Fruit fly (Drosophila melanogaster) whole organism, prepupa: ENCODE results near the gene CG32588.

Experiments
- CG10631 ChIP-seq: fragments of 200-800 bp; sonication (Bioruptor generic); optimal IDR thresholded peaks from 2 replicates; lab custom pipeline; 2016; ENCODE audit warnings: missing biosample characterization, missing genetic modification characterization
- CG10669 ChIP-seq: fragments of 200-800 bp; sonication (Bioruptor generic); optimal IDR thresholded peaks from 3 replicates; lab custom pipeline; 2018; ENCODE audit warnings: missing biosample characterization, mild to moderate bottlenecking, missing genetic modification characterization, moderate library complexity
- CG11762 ChIP-seq: fragments of 200-800 bp; sonication (Bioruptor generic); optimal IDR thresholded peaks from 3 replicates; lab custom pipeline; 2016; ENCODE audit warnings: missing biosample characterization, missing genetic modification characterization; ENCODE audit not compliant: insufficient read depth
- CG15336 ChIP-seq: fragments of 200-800 bp; sonication (Bioruptor generic); IDR thresholded peaks from 2 replicates; pipeline ENCODE4 v1.3.6; 2022; ENCODE audit warnings: missing biosample characterization, missing genetic modification characterization
- CG1621 ChIP-seq: fragments of 200-800 bp; sonication (Bioruptor generic); optimal IDR thresholded peaks from 3 replicates; lab custom pipeline; 2018; ENCODE audit warnings: missing biosample characterization, mild to moderate bottlenecking, missing genetic modification characterization
- CG32006 ChIP-seq: fragments of 200-800 bp; sonication (Bioruptor generic); optimal IDR thresholded peaks from 3 replicates; lab custom pipeline; 2017; ENCODE audit warnings: missing biosample characterization, mild to moderate bottlenecking, missing genetic modification characterization
- CG34406 ChIP-seq: fragments of 200-800 bp; sonication (Bioruptor generic); optimal IDR thresholded peaks from 3 replicates; lab custom pipeline; 2016; ENCODE audit warnings: missing biosample characterization, missing genetic modification characterization
- CG6276 ChIP-seq: fragments of 200-800 bp; sonication (Bioruptor generic); optimal IDR thresholded peaks from 2 replicates; lab custom pipeline; 2017; ENCODE audit warnings: missing biosample characterization, mild to moderate bottlenecking, missing genetic modification characterization
- CG8119 ChIP-seq: fragments of 200-800 bp; sonication (Bioruptor generic); IDR thresholded peaks from 3 replicates; pipeline ENCODE4 v1.3.6; 2022; ENCODE audit warnings: missing biosample characterization, missing genetic modification characterization
- CG8632 ChIP-seq: fragments of 200-800 bp; sonication (Bioruptor generic); optimal IDR thresholded peaks from 3 replicates; lab custom pipeline; 2016; ENCODE audit warnings: missing biosample characterization, missing genetic modification characterization
- CG9139 ChIP-seq: fragments of 200-800 bp; sonication (Bioruptor generic); optimal IDR thresholded peaks from 3 replicates; lab custom pipeline; 2017; ENCODE audit warnings: missing biosample characterization, mild to moderate bottlenecking, missing genetic modification characterization
- Eip78C ChIP-seq: fragments of 200-800 bp; sonication (Bioruptor generic); peaks from one replicate; lab custom pipeline; 2016; ENCODE audit warnings: missing biosample characterization, missing genetic modification characterization
- Eip93F ChIP-seq: fragments of 200-800 bp; sonication (Bioruptor generic); optimal IDR thresholded peaks from 2 replicates; lab custom pipeline; 2016; ENCODE audit warnings: missing biosample characterization, mild to moderate bottlenecking, missing genetic modification characterization
- Ets21C ChIP-seq: fragments of 200-800 bp; sonication (Bioruptor generic); optimal IDR thresholded peaks from 3 replicates; lab custom pipeline; 2016; ENCODE audit warnings: missing biosample characterization, missing genetic modification characterization
- Ets96B ChIP-seq: fragments of 200-800 bp; optimal IDR thresholded peaks from 2 replicates; lab custom pipeline; 2019; ENCODE audit warnings: missing biosample characterization, mild to moderate bottlenecking, missing genetic modification characterization, moderate library complexity
- Gug ChIP-seq: fragments of 200-800 bp; sonication (Bioruptor generic); IDR thresholded peaks from 2 replicates; pipeline ENCODE4 v1.3.6; 2022; ENCODE audit warnings: missing biosample characterization, missing genetic modification characterization
- Hr38 ChIP-seq: sonication (Bioruptor generic); optimal IDR thresholded peaks from 2 replicates; lab custom pipeline; 2016; ENCODE audit warnings: missing biosample characterization, missing genetic modification characterization
- Hr39 ChIP-seq: fragments of 200-800 bp; sonication (Bioruptor generic); optimal IDR thresholded peaks from 2 replicates; lab custom pipeline; 2016; ENCODE audit warnings: missing biosample characterization, missing genetic modification characterization
- Lpt ChIP-seq: fragments of 200-800 bp; sonication (Bioruptor generic); optimal IDR thresholded peaks from 3 replicates; lab custom pipeline; 2016; ENCODE audit warnings: missing biosample characterization, missing genetic modification characterization
- Met ChIP-seq: fragments of 200-800 bp; sonication (Bioruptor generic); optimal IDR thresholded peaks from 3 replicates; lab custom pipeline; 2016; ENCODE audit warnings: missing biosample characterization, missing genetic modification characterization
- Smox ChIP-seq: fragments of 200-800 bp; sonication (Bioruptor generic); optimal IDR thresholded peaks from 3 replicates; lab custom pipeline; 2016; ENCODE audit warnings: missing biosample characterization, missing genetic modification characterization
- Sox14 ChIP-seq: fragments of 200-800 bp; sonication (Bioruptor generic); optimal IDR thresholded peaks from 3 replicates; lab custom pipeline; 2016; ENCODE audit warnings: missing biosample characterization, missing genetic modification characterization
- acj6 ChIP-seq: fragments of 200-800 bp; sonication (Bioruptor generic); optimal IDR thresholded peaks from 3 replicates; lab custom pipeline; 2016; ENCODE audit warnings: missing biosample characterization, missing genetic modification characterization
- cyc ChIP-seq: fragments of 200-800 bp; sonication (Bioruptor generic); optimal IDR thresholded peaks from 3 replicates; lab custom pipeline; 2016; ENCODE audit warnings: missing biosample characterization, missing genetic modification characterization
- dac ChIP-seq: fragments of 200-800 bp; sonication (Bioruptor generic); optimal IDR thresholded peaks from 2 replicates; lab custom pipeline; 2017; ENCODE audit warnings: missing biosample characterization, mild to moderate bottlenecking, missing genetic modification characterization
- dsx ChIP-seq: fragments of 200-800 bp; optimal IDR thresholded peaks from 3 replicates; lab custom pipeline; 2019; ENCODE audit warnings: missing biosample characterization, mild to moderate bottlenecking, missing genetic modification characterization, moderate library complexity; ENCODE audit not compliant: poor library complexity, severe bottlenecking
- eg ChIP-seq: fragments of 200-800 bp; sonication (Bioruptor generic); IDR thresholded peaks from 3 replicates; pipeline ENCODE4 v1.3.6; 2022; ENCODE audit warnings: missing biosample characterization, missing genetic modification characterization
- lz ChIP-seq: fragments of 200-800 bp; sonication (Bioruptor generic); optimal IDR thresholded peaks from 3 replicates; lab custom pipeline; 2016; ENCODE audit warnings: missing biosample characterization, missing genetic modification characterization
- net ChIP-seq: fragments of 200-800 bp; sonication (Bioruptor generic); optimal IDR thresholded peaks from 3 replicates; lab custom pipeline; 2016; ENCODE audit warnings: missing biosample characterization, missing genetic modification characterization
- spab ChIP-seq: fragments of 200-800 bp; sonication (Bioruptor generic); optimal IDR thresholded peaks from 2 replicates; lab custom pipeline; 2017; ENCODE audit warnings: missing biosample characterization, mild to moderate bottlenecking, missing genetic modification characterization, missing genetic modification reagents
- topi ChIP-seq: fragments of 200-800 bp; sonication (Bioruptor generic); optimal IDR thresholded peaks from 3 replicates; lab custom pipeline; 2016; ENCODE audit warnings: missing biosample characterization, missing genetic modification characterization
- vri ChIP-seq: fragments of 200-800 bp; sonication (Bioruptor generic); optimal IDR thresholded peaks from 3 replicates; lab custom pipeline; 2016; ENCODE audit warnings: missing biosample characterization, mild to moderate bottlenecking, missing genetic modification characterization

The CG32588 gene

dm6 chrX:15216048-15216447 is 9.6 kb upstream of the CG32588 start (continued):
- TF ChIP-seq CG10669 (GFP tag; lab: Kevin White, UChicago) (no peak), CG15336 (GFP tag; lab: Robert Waterston, UW) (no peak), CG9139 (GFP tag; lab: Kevin White, UChicago) (no peak), CG10631 (GFP tag; lab: Kevin White, UChicago) (no peak), Sox14 (no peak), cyc (GFP tag; lab: Kevin White, UChicago) (no peak), CG32006 (peak; percentile 29), CG6276 (no peak), CG34406 (GFP tag; lab: Kevin White, UChicago) (peak; percentile 9)

- TF ChIP-seq topi (no peak), Met (GFP tag; lab: Kevin White, UChicago) (no peak), CG6276 (no peak), CG11762 (GFP tag; lab: Kevin White, UChicago) (no peak), eg (GFP tag; lab: Robert Waterston, UW) (no peak), net (GFP tag; lab: Kevin White, UChicago) (no peak)
Observed at dm6 chrX:15210086-15210485, 3.6 kb upstream of the CG32588 start, which contains the start of gene CG5662. CG5662 (plus strand) TSS chrX:15210386.

DNA sequence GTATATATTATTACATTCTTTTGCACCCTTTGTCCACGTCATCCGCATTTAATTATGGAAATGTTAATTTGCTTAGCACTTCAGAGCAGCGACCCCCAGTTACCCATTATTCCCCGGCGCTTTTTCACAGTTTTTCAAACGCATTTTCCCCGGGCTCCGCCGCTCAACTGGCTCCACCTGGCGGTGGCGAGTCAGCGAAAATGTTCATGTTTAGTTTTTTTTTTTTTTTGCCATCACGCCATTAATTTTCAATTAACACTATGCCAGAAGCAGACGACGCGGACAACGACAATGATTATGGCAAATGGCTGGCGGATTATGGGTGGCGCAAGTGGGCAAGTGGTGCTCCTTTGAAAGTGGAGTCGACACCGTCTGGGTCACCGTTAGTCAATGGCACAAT is 2.8 kb downstream of the CG32588 start:
- TF ChIP-seq acj6 (GFP tag; lab: Kevin White, UChicago) (no peak), Hr38 (GFP tag; lab: Kevin White, UChicago) (no peak), Ets21C (GFP tag; lab: Kevin White, UChicago) (no peak), Eip93F (GFP tag; lab: Kevin White, UChicago) (no peak), CG8632 (no peak), dsx (no peak), vri (GFP tag; lab: Kevin White, UChicago) (no peak), spab (GFP tag; lab: Kevin White, UChicago) (no peak), Hr39 (GFP tag; lab: Kevin White, UChicago) (no peak), CG8119 (no peak), lz (GFP tag; lab: Kevin White, UChicago) (no peak), Ets96B (no peak), Smox (no peak), dac (no peak), Met (GFP tag; lab: Kevin White, UChicago) (no peak)

- TF ChIP-seq Gug (GFP tag; lab: Robert Waterston, UW) (no peak), Lpt (GFP tag; lab: Kevin White, UChicago) (no peak), cyc (GFP tag; lab: Kevin White, UChicago) (no peak), CG1621 (tag; lab: Kevin White, UChicago) (no peak), topi (no peak)
Observed at dm6 chrX:15199845-15200432, 6.5 kb downstream of the CG32588 start.

DNA sequence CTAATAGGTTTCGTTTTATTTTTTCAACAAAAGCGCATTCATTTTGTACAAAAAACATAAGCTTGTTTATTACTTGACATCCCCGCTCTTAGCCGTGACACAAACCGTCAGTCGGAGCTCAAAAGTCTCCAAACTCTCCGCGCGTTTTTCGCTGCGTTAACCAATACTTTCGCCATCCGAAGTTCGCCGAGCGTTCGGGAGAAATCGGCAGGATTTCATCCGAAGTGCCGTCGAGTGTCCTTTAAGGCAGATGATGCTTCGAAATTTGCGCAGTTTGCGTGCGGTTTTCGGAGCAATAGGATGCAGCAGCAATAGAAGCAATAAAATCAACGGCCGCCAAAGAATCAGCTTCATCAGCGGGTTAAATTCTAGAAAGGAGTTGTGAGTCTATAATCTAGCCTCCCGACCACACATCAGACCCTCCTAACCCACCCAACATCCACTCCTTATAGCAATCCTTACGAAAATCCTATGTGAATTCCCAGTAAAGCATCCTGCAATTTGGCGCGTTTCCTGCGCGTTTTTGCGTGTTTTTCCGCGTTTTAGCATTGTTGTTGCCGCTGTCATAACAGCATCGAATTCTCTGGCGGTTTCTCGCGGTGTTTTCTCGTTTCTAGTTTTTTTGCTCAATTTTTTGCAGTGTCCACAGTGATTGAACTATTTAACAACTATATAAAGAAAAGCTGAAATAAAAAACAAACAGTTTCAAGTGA is 31.1 kb downstream of the CG32588 start, which contains the start of gene CG43737:
Gene CG43737 (plus strand): TSS at position 271 of the 713 bp plus-strand sequence.
- TF ChIP-seq Eip78C (GFP tag; lab: Kevin White, UChicago) (peak; percentile 16), Lpt (GFP tag; lab: Kevin White, UChicago) (no peak)
- TF ChIP-seq, all 60 proteins: peak for 1
